Worm (Caenorhabditis elegans) whole organism, L3 larva: Measurements from ENCODE around the gene lcmt-1.

ENCODE experiments used
- ama-1 ChIP-seq: fragments of 150-350 bp; optimal IDR thresholded peaks from 2 replicates; lab custom pipeline; 2018
- ceh-28 ChIP-seq: fragments of 150-350 bp; optimal IDR thresholded peaks from 2 replicates; lab custom pipeline; 2014; ENCODE audit warnings: missing biosample characterization, missing genetic modification reagents, missing genetic modification characterization
- ceh-82 ChIP-seq: fragments of 150-350 bp; optimal IDR thresholded peaks from 2 replicates; lab custom pipeline; 2014; ENCODE audit warnings: missing biosample characterization, missing genetic modification characterization
- daf-12 ChIP-seq: fragments of 150-350 bp; optimal IDR thresholded peaks from 2 replicates; lab custom pipeline; 2014; ENCODE audit warnings: missing biosample characterization, missing genetic modification reagents, missing genetic modification characterization
- elt-3 ChIP-seq, 3 experiments: fragments of 150-350 bp in 1 of 3; sonication (generic microtip) in 2 of 3; optimal IDR thresholded peaks; 2 replicates in 2 of 3; 4 replicates in 1 of 3; lab custom pipeline; 2014 to 2017; ENCODE audit warnings: missing biosample characterization in 3 of 3, missing genetic modification characterization in 3 of 3
- fos-1 ChIP-seq: fragments of 150-350 bp; optimal IDR thresholded peaks from 2 replicates; lab custom pipeline; 2014; ENCODE audit warnings: missing biosample characterization, missing genetic modification characterization
- jun-1 ChIP-seq: fragments of 150-350 bp; optimal IDR thresholded peaks from 2 replicates; lab custom pipeline; 2014; ENCODE audit warnings: missing biosample characterization, missing genetic modification reagents, missing genetic modification characterization
- nhr-237 ChIP-seq: fragments of 150-350 bp; optimal IDR thresholded peaks from 2 replicates; lab custom pipeline; 2014; ENCODE audit warnings: missing biosample characterization, missing genetic modification characterization
- nhr-28 ChIP-seq: fragments of 150-350 bp; optimal IDR thresholded peaks from 2 replicates; lab custom pipeline; 2014; ENCODE audit warnings: missing biosample characterization, missing genetic modification characterization
- pqm-1 ChIP-seq: fragments of 150-350 bp; optimal IDR thresholded peaks from 2 replicates; lab custom pipeline; 2017; ENCODE audit warnings: missing biosample characterization, missing genetic modification characterization, inconsistent platforms
- unc-62 ChIP-seq: fragments of 150-350 bp; sonication (generic microtip); optimal IDR thresholded peaks from 4 replicates; lab custom pipeline; 2014; ENCODE audit warnings: missing biosample characterization, missing genetic modification reagents, missing genetic modification characterization
- zag-1 ChIP-seq: fragments of 150-350 bp; optimal IDR thresholded peaks from 2 replicates; lab custom pipeline; 2014; ENCODE audit warnings: missing biosample characterization, missing genetic modification characterization

ce11 chrIII:4370585-4370984, 27.3 kb downstream of the lcmt-1 start, which contains the start of gene ckb-3:
- no peak for TF ChIP-seq unc-62 (GFP tag; lab: Kevin White, UChicago)
- TF ChIP-seq zag-1 (tag; lab: Kevin White, UChicago): no peak
- no peak for TF ChIP-seq ceh-28 (tag; lab: Kevin White, UChicago)
- TF ChIP-seq ceh-82 (tag; lab: Kevin White, UChicago): no peak
- TF ChIP-seq pqm-1 (tag; lab: Kevin White, UChicago): no peak
- no peak for TF ChIP-seq elt-3 (tag; optimal IDR thresholded peaks at IDR 0.05; lab: Kevin White, UChicago)
- TF ChIP-seq jun-1 (tag; lab: Kevin White, UChicago): no peak
- no peak for TF ChIP-seq nhr-237 (tag; lab: Kevin White, UChicago)
- TF ChIP-seq daf-12: no peak
- TF ChIP-seq fos-1: no peak
- no peak for TF ChIP-seq nhr-28 (tag; lab: Kevin White, UChicago)
- TF ChIP-seq ama-1 (lab: Kevin White, UChicago): no peak
